Worm (Caenorhabditis elegans) whole organism, L3 larva: ENCODE results near the gene nhr-226.

Experiments used
- R02D3.7 ChIP-seq: fragments of 150-350 bp; optimal IDR thresholded peaks from 2 replicates; lab custom pipeline; 2014; ENCODE audit warnings: missing biosample characterization, missing genetic modification characterization
- ceh-16 ChIP-seq: sonication (generic microtip); optimal IDR thresholded peaks from 2 replicates; lab custom pipeline; 2017; ENCODE audit warnings: missing biosample characterization, missing genetic modification characterization
- elt-1 ChIP-seq: fragments of 150-350 bp; optimal IDR thresholded peaks from 2 replicates; lab custom pipeline; 2014; ENCODE audit warnings: missing biosample characterization, missing genetic modification characterization
- fos-1 ChIP-seq: fragments of 150-350 bp; optimal IDR thresholded peaks from 2 replicates; lab custom pipeline; 2014; ENCODE audit warnings: missing biosample characterization, missing genetic modification characterization
- nhr-23 ChIP-seq: fragments of 150-350 bp; optimal IDR thresholded peaks from 2 replicates; lab custom pipeline; 2014; ENCODE audit warnings: missing biosample characterization, missing genetic modification reagents, missing genetic modification characterization
- nhr-25 ChIP-seq: sonication (generic microtip); optimal IDR thresholded peaks from 2 replicates; lab custom pipeline; 2017; ENCODE audit warnings: missing biosample characterization, missing genetic modification characterization
- nhr-76 ChIP-seq: fragments of 150-350 bp; sonication (generic microtip); optimal IDR thresholded peaks from 5 replicates; lab custom pipeline; 2014; ENCODE audit warnings: missing biosample characterization, missing genetic modification characterization
- snpc-4 ChIP-seq: fragments of 150-350 bp; optimal IDR thresholded peaks from 2 replicates; lab custom pipeline; 2014; ENCODE audit warnings: missing biosample characterization, missing genetic modification characterization
- ztf-11 ChIP-seq: fragments of 150-350 bp; optimal IDR thresholded peaks from 2 replicates; lab custom pipeline; 2014; ENCODE audit warnings: missing biosample characterization, missing genetic modification characterization

DNA sequence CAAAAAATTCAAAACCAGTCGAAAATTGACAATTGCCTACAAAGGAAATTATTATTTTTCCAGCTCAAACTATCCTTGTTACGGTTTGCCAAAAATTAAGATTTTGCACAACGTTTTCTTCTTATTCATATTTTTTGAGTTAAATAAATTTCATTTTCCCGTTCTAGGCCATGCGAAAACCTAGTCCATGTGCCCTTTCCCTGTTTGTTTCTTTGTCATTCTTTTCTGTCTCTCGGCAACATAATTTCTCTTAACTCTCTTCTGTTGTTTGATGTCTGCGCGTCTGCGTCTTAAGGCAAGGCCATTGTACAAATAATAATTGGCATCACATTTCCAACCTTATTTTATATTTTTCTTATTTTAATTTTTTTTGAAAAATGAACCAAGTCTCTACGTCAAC, 13.2 kb upstream of the nhr-226 start, which contains the start of gene nhr-228:
- TF ChIP-seq nhr-25 (tag; lab: Kevin White, UChicago) (peak; percentile 38), nhr-23 (peak; percentile 46), ceh-16 (tag; lab: Kevin White, UChicago) (no peak), nhr-76 (no peak), ztf-11 (no peak), fos-1 (no peak), R02D3.7 (tag; lab: Kevin White, UChicago) (no peak), snpc-4 (peak; percentile 17), elt-1 (tag; lab: Kevin White, UChicago) (no peak)
